Worm (Caenorhabditis elegans) whole organism, L1 larva: ENCODE measurements around the gene C14A6.8.

Experiments
- C04F5.9 ChIP-seq: sonication (generic microtip); optimal IDR thresholded peaks from 2 replicates; lab custom pipeline; 2016; ENCODE audit warnings: missing genetic modification characterization, missing compliant biosample characterization
- C34B4.2 ChIP-seq: sonication (generic microtip); optimal IDR thresholded peaks from 2 replicates; lab custom pipeline; 2017; ENCODE audit warnings: mild to moderate bottlenecking, missing genetic modification characterization, missing compliant biosample characterization
- F16B12.6 ChIP-seq: fragments of 150-350 bp; optimal IDR thresholded peaks from 2 replicates; lab custom pipeline; 2014; ENCODE audit warnings: missing biosample characterization, missing genetic modification characterization
- Y116A8C.19 ChIP-seq: sonication (generic microtip); optimal IDR thresholded peaks from 2 replicates; lab custom pipeline; 2016; ENCODE audit warnings: missing compliant biosample characterization, missing genetic modification characterization, borderline replicate concordance
- aly-2 ChIP-seq: fragments of 150-350 bp; optimal IDR thresholded peaks from 2 replicates; lab custom pipeline; 2014; ENCODE audit warnings: missing biosample characterization, missing genetic modification characterization
- ceh-8 ChIP-seq: fragments of 200-800 bp; sonication (Bioruptor generic); optimal IDR thresholded peaks from 2 replicates; lab custom pipeline; 2018; ENCODE audit warnings: mild to moderate bottlenecking, missing genetic modification characterization, moderate library complexity, missing compliant biosample characterization
- ceh-90 ChIP-seq: sonication (generic microtip); optimal IDR thresholded peaks from 2 replicates; lab custom pipeline; 2016; ENCODE audit warnings: missing genetic modification characterization, missing compliant biosample characterization
- efl-1 ChIP-seq, 4 experiments: fragments of 150-350 bp; optimal IDR thresholded peaks in 3 of 4; peaks in 1 of 4; 1 replicate in 1 of 4; 2 replicates in 3 of 4; lab custom pipeline; 2014; ENCODE audit warnings: missing biosample characterization in 2 of 4, missing genetic modification characterization in 2 of 4, missing genetic modification reagents in 2 of 4
- egl-13 ChIP-seq: sonication (generic microtip); optimal IDR thresholded peaks from 2 replicates; lab custom pipeline; 2016; ENCODE audit warnings: missing genotype, missing genetic modification reagents, missing genetic modification characterization, missing compliant biosample characterization
- ets-5 ChIP-seq: fragments of 200-800 bp; sonication (Bioruptor generic); IDR thresholded peaks from 2 replicates; pipeline ENCODE4 v1.3.6; 2022; ENCODE audit warnings: missing genetic modification characterization, missing compliant biosample characterization
- fkh-10 ChIP-seq: sonication (generic microtip); optimal IDR thresholded peaks from 2 replicates; lab custom pipeline; 2017; ENCODE audit warnings: missing biosample characterization, missing genetic modification reagents, missing genetic modification characterization
- fkh-4 ChIP-seq: sonication (generic microtip); optimal IDR thresholded peaks from 2 replicates; lab custom pipeline; 2016; ENCODE audit warnings: missing compliant biosample characterization, missing genetic modification characterization, borderline replicate concordance
- fkh-8 ChIP-seq: sonication (generic microtip); optimal IDR thresholded peaks from 2 replicates; lab custom pipeline; 2016; ENCODE audit warnings: mild to moderate bottlenecking, missing genetic modification characterization, missing compliant biosample characterization
- fos-1 ChIP-seq: fragments of 150-350 bp; optimal IDR thresholded peaks from 2 replicates; lab custom pipeline; 2014; ENCODE audit warnings: missing biosample characterization, missing genetic modification characterization
- hpl-2 ChIP-seq: fragments of 150-350 bp; optimal IDR thresholded peaks from 2 replicates; lab custom pipeline; 2014; ENCODE audit warnings: missing biosample characterization, missing genetic modification reagents, missing genetic modification characterization
- irx-1 ChIP-seq: sonication (generic microtip); optimal IDR thresholded peaks from 2 replicates; lab custom pipeline; 2016; ENCODE audit warnings: missing genetic modification characterization, missing compliant biosample characterization
- isw-1 ChIP-seq: fragments of 200-800 bp; sonication (Bioruptor generic); IDR thresholded peaks from 2 replicates; pipeline ENCODE4 v1.3.6; 2022; ENCODE audit warnings: missing genetic modification characterization, missing compliant biosample characterization
- lin-13 ChIP-seq: fragments of 150-350 bp; optimal IDR thresholded peaks from 2 replicates; lab custom pipeline; 2014; ENCODE audit warnings: missing biosample characterization, missing genetic modification reagents, missing genetic modification characterization
- lin-15B ChIP-seq: fragments of 150-350 bp; sonication (generic microtip); optimal IDR thresholded peaks from 3 replicates; lab custom pipeline; 2014; ENCODE audit warnings: missing biosample characterization, missing genetic modification characterization
- lir-3 ChIP-seq: sonication (generic microtip); optimal IDR thresholded peaks from 2 replicates; lab custom pipeline; 2016; ENCODE audit warnings: mild to moderate bottlenecking, missing genetic modification characterization, moderate library complexity, missing compliant biosample characterization; ENCODE audit not compliant: poor library complexity
- lsy-2 ChIP-seq, 2 experiments: fragments of 150-350 bp; optimal IDR thresholded peaks; 2 replicates each; lab custom pipeline; 2014; ENCODE audit warnings: missing biosample characterization in 2 of 2, missing genetic modification characterization in 2 of 2
- mdl-1 ChIP-seq, 2 experiments: fragments of 150-350 bp; optimal IDR thresholded peaks; 2 replicates each; lab custom pipeline; 2014 to 2017; ENCODE audit warnings: missing biosample characterization in 2 of 2, missing genetic modification characterization in 2 of 2, inconsistent platforms in 1 of 2
- nhr-12 ChIP-seq: sonication (generic microtip); optimal IDR thresholded peaks from 2 replicates; lab custom pipeline; 2017; ENCODE audit warnings: missing biosample characterization, missing genetic modification characterization
- nhr-20 ChIP-seq: sonication (generic microtip); optimal IDR thresholded peaks from 2 replicates; lab custom pipeline; 2016; ENCODE audit warnings: mild to moderate bottlenecking, missing genetic modification characterization, missing compliant biosample characterization
- nhr-71 ChIP-seq: sonication (generic microtip); optimal IDR thresholded peaks from 2 replicates; lab custom pipeline; 2016; ENCODE audit warnings: mild to moderate bottlenecking, missing genetic modification characterization, moderate library complexity, missing compliant biosample characterization
- nhr-76 ChIP-seq: sonication (generic microtip); optimal IDR thresholded peaks from 2 replicates; lab custom pipeline; 2017; ENCODE audit warnings: missing biosample characterization, missing genetic modification characterization
- nhr-85 ChIP-seq: sonication (generic microtip); peaks from one replicate; lab custom pipeline; 2016; ENCODE audit warnings: missing genetic modification characterization, inconsistent platforms, missing compliant biosample characterization
- nhr-90 ChIP-seq: sonication (generic microtip); optimal IDR thresholded peaks from 2 replicates; lab custom pipeline; 2016; ENCODE audit warnings: mild to moderate bottlenecking, missing genetic modification characterization, missing compliant biosample characterization; ENCODE audit not compliant: poor library complexity
- pqm-1 ChIP-seq: sonication (generic microtip); optimal IDR thresholded peaks from 3 replicates; lab custom pipeline; 2017; ENCODE audit warnings: missing biosample characterization, missing genetic modification characterization
- skn-1 ChIP-seq: fragments of 150-350 bp; optimal IDR thresholded peaks from 2 replicates; lab custom pipeline; 2014; ENCODE audit warnings: missing biosample characterization, missing genetic modification characterization
- snpc-4 ChIP-seq: fragments of 150-350 bp; optimal IDR thresholded peaks from 2 replicates; lab custom pipeline; 2014; ENCODE audit warnings: missing biosample characterization, missing genetic modification characterization
- snu-23 ChIP-seq: sonication (generic microtip); optimal IDR thresholded peaks from 2 replicates; lab custom pipeline; 2016; ENCODE audit warnings: missing genetic modification characterization, missing compliant biosample characterization
- swsn-7 ChIP-seq: sonication (generic microtip); optimal IDR thresholded peaks from 2 replicates; lab custom pipeline; 2016; ENCODE audit warnings: missing genetic modification characterization, missing compliant biosample characterization
- tbx-2 ChIP-seq: sonication (generic microtip); optimal IDR thresholded peaks from 2 replicates; lab custom pipeline; 2016; ENCODE audit warnings: missing genetic modification characterization, missing compliant biosample characterization
- unc-130 ChIP-seq: fragments of 150-350 bp; optimal IDR thresholded peaks from 2 replicates; lab custom pipeline; 2017; ENCODE audit warnings: missing biosample characterization, missing genetic modification characterization, inconsistent platforms
- unc-30 ChIP-seq: sonication (generic microtip); optimal IDR thresholded peaks from 2 replicates; lab custom pipeline; 2017; ENCODE audit warnings: missing biosample characterization, missing genetic modification characterization
- unc-62 ChIP-seq: fragments of 150-350 bp; optimal IDR thresholded peaks from 2 replicates; lab custom pipeline; 2014; ENCODE audit warnings: missing biosample characterization, missing genetic modification reagents, missing genetic modification characterization
- unc-98 ChIP-seq: fragments of 200-800 bp; sonication (Bioruptor generic); IDR thresholded peaks from 2 replicates; pipeline ENCODE4 v1.3.6; 2022; ENCODE audit warnings: missing genetic modification characterization, missing compliant biosample characterization
- vab-15 ChIP-seq: sonication (generic microtip); optimal IDR thresholded peaks from 2 replicates; lab custom pipeline; 2017; ENCODE audit warnings: missing genotype, mild to moderate bottlenecking, missing genetic modification characterization, missing compliant biosample characterization

The C14A6.8 gene

DNA sequence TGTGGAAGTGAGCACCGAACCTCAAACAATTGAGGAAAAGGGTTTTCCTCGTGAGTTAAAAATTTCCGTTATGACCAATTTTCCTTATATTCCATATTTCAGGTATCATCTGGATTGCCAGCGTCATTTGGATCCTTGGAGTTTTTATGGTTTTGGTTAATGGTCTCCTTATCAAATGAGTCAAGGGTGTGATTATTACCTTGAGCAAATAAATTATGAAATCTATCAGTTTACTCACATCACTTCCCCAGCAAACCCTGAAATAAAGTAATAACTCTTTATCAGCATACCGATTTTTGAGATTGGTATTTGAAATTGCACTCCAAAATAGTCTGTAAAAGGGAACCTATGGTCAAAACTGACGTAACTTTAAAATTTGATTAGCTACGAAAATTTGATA, 27.0 kb downstream of the C14A6.8 start:
- no peak for TF ChIP-seq skn-1 (tag; lab: Kevin White, UChicago)
- no peak for TF ChIP-seq efl-1 (optimal IDR thresholded peaks at IDR 0.05; lab: Kevin White, UChicago)
- peak in 1 of 2 experiments; percentile 61 for TF ChIP-seq efl-1 (GFP tag; optimal IDR thresholded peaks at IDR 0.05 in 1 of 2; lab: Kevin White, UChicago)

- no peak for TF ChIP-seq unc-30 (tag; lab: Kevin White, UChicago)
- TF ChIP-seq C04F5.9 (tag; lab: Kevin White, UChicago) = no peak
- TF ChIP-seq unc-62 = no peak
- no peak for TF ChIP-seq lir-3 (tag; lab: Kevin White, UChicago)
- no peak for TF ChIP-seq fkh-8 (tag; lab: Kevin White, UChicago)
- TF ChIP-seq ceh-8 (GFP tag; lab: Kevin White, UChicago) = no peak
- TF ChIP-seq efl-1 (optimal IDR thresholded peaks at IDR 0.05; lab: Kevin White, UChicago) = no peak
- no peak for TF ChIP-seq efl-1 (GFP tag; optimal IDR thresholded peaks at IDR 0.05 in 1 of 2; lab: Kevin White, UChicago)
- no peak for TF ChIP-seq Y116A8C.19 (tag; lab: Kevin White, UChicago)
- TF ChIP-seq hpl-2 (GFP tag; lab: Kevin White, UChicago) = no peak
- no peak for TF ChIP-seq tbx-2
- TF ChIP-seq lsy-2 (tag; optimal IDR thresholded peaks at IDR 0.05; lab: Kevin White, UChicago) = no peak
- TF ChIP-seq lin-13 (GFP tag; lab: Kevin White, UChicago) = no peak
- TF ChIP-seq ceh-90 (tag; lab: Kevin White, UChicago) = no peak
- no peak for TF ChIP-seq nhr-90 (tag; lab: Kevin White, UChicago)
- no peak for TF ChIP-seq irx-1 (tag; lab: Kevin White, UChicago)
- TF ChIP-seq egl-13 (tag; lab: Kevin White, UChicago) = no peak
- TF ChIP-seq unc-130 (tag; lab: Kevin White, UChicago) = no peak
- no peak for TF ChIP-seq fkh-4 (tag; lab: Kevin White, UChicago)
- TF ChIP-seq, all 84 proteins: peak for 0
Measured at ce11 chrV:18143445-18143844, 28.0 kb downstream of the C14A6.8 start, which contains the start of gene Y37H2A.14. Y37H2A.14 (plus strand) TSS chrV:18143745.

- TF ChIP-seq vab-15 (tag; lab: Kevin White, UChicago) (no peak), nhr-90 (tag; lab: Kevin White, UChicago) (no peak), nhr-71 (tag; lab: Kevin White, UChicago) (no peak), egl-13 (tag; lab: Kevin White, UChicago) (no peak), fkh-4 (tag; lab: Kevin White, UChicago) (no peak), mdl-1 (tag; optimal IDR thresholded peaks at IDR 0.05; lab: Kevin White, UChicago) (no peak), fos-1 (tag; lab: Kevin White, UChicago) (no peak)
- TF ChIP-seq, all 84 proteins: peak for 0
Measured at ce11 chrV:18142549-18142948, 28.9 kb downstream of the C14A6.8 start, which contains the start of gene Y37H2A.13. Y37H2A.13 (plus strand) TSS chrV:18142849.

- TF ChIP-seq aly-2 (tag; lab: Kevin White, UChicago) = no peak
- no peak for TF ChIP-seq nhr-85 (tag; lab: Kevin White, UChicago)
- TF ChIP-seq lin-13 (GFP tag; lab: Kevin White, UChicago) = no peak
Measured at ce11 chrV:18141161-18141560, 30.3 kb downstream of the C14A6.8 start, which contains the start of gene Y37H2A.11. Y37H2A.11 (plus strand) TSS chrV:18141461.

ce11 chrV:18138695-18139094, 32.8 kb downstream of the C14A6.8 start, which contains the start of gene Y37H2A.10:
Y37H2A.10 (plus strand) TSS chrV:18138995.
- TF ChIP-seq snu-23 (GFP tag; lab: Kevin White, UChicago) = no peak
- no peak for TF ChIP-seq lir-3 (tag; lab: Kevin White, UChicago)
- TF ChIP-seq F16B12.6 (tag; lab: Kevin White, UChicago) = no peak
- no peak for TF ChIP-seq nhr-76 (tag; lab: Kevin White, UChicago)
- no peak for TF ChIP-seq nhr-12
- TF ChIP-seq, all 84 proteins: peak for 0

DNA sequence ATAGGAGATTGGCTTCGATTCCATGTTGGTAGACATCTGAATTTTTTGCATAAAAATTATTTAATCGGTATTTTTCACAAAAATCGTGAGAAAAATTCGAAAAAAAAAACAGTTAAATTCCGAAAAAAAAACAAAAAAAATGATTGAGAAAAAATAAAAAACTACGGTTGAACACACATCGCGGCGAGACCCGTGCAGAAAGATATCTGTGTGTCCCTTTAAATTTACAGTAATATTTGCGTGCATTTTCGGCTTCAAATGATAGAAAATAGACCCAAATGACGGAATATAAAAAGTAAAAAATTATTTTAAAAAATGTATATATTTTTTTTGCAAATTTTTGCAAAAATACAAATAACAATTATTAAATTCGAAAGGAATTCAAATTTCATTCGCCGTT, 33.8 kb downstream of the C14A6.8 start:
- TF ChIP-seq unc-98 (GFP tag; lab: Robert Waterston, UW) = no peak
- no peak for TF ChIP-seq fkh-10 (GFP tag; lab: Kevin White, UChicago)
- no peak for TF ChIP-seq ets-5 (GFP tag; lab: Robert Waterston, UW)
- no peak for TF ChIP-seq swsn-7 (tag; lab: Kevin White, UChicago)
- TF ChIP-seq isw-1 (GFP tag; lab: Robert Waterston, UW) = no peak
- no peak for TF ChIP-seq pqm-1 (tag; lab: Kevin White, UChicago)
- TF ChIP-seq lin-13 (GFP tag; lab: Kevin White, UChicago) = no peak
- TF ChIP-seq lin-15B (tag; lab: Kevin White, UChicago) = no peak
- no peak for TF ChIP-seq nhr-20 (tag; lab: Kevin White, UChicago)
- TF ChIP-seq unc-30 (tag; lab: Kevin White, UChicago) = no peak
- TF ChIP-seq mdl-1 (tag; optimal IDR thresholded peaks at IDR 0.05; lab: Kevin White, UChicago) = no peak
- no peak for TF ChIP-seq F16B12.6 (tag; lab: Kevin White, UChicago)
- TF ChIP-seq fkh-4 (tag; lab: Kevin White, UChicago) = no peak
- TF ChIP-seq snpc-4 (tag; lab: Kevin White, UChicago) = no peak
- no peak for TF ChIP-seq egl-13 (tag; lab: Kevin White, UChicago)
- TF ChIP-seq nhr-12 = no peak
- TF ChIP-seq C34B4.2 (tag; lab: Kevin White, UChicago) = no peak
- TF ChIP-seq efl-1 (optimal IDR thresholded peaks at IDR 0.05; lab: Kevin White, UChicago) = no peak
- TF ChIP-seq efl-1 (GFP tag; optimal IDR thresholded peaks at IDR 0.05 in 1 of 2; lab: Kevin White, UChicago) = no peak
